Worm (Caenorhabditis elegans) whole organism, midembryonic: ENCODE data around the gene Y50D4A.1.

ENCODE experiments used
- T22C8.4 ChIP-seq: fragments of 200-800 bp; sonication (Bioruptor generic); IDR thresholded peaks from 2 replicates; pipeline ENCODE4 v1.3.6; 2022; ENCODE audit warnings: missing genetic modification characterization, missing compliant biosample characterization
- cog-1 ChIP-seq: sonication (generic microtip); optimal IDR thresholded peaks from 2 replicates; lab custom pipeline; 2016; ENCODE audit warnings: missing genetic modification characterization, missing compliant biosample characterization
- flt-1 ChIP-seq: fragments of 200-800 bp; sonication (Bioruptor generic); IDR thresholded peaks from 2 replicates; pipeline ENCODE4 v1.3.6; 2022; ENCODE audit warnings: missing genetic modification characterization, missing compliant biosample characterization
- klf-2 ChIP-seq: fragments of 200-800 bp; sonication (Bioruptor generic); conservative IDR thresholded peaks from 2 replicates; pipeline ENCODE4 v1.3.6; 2022; ENCODE audit warnings: missing genetic modification reagents, missing genetic modification characterization, missing compliant biosample characterization
- med-1 ChIP-seq: sonication (generic microtip); optimal IDR thresholded peaks from 2 replicates; lab custom pipeline; 2017; ENCODE audit warnings: missing genetic modification characterization, mild to moderate bottlenecking, missing compliant biosample characterization, antibody characterized with exemption, missing genetic modification reagents; ENCODE audit not compliant: insufficient read depth
- ref-1 ChIP-seq: fragments of 200-800 bp; sonication (Bioruptor generic); conservative IDR thresholded peaks from 2 replicates; pipeline ENCODE4 v1.3.6; 2022; ENCODE audit warnings: missing genetic modification reagents, missing genetic modification characterization, missing compliant biosample characterization
- tab-1 ChIP-seq: fragments of 200-800 bp; sonication (Bioruptor generic); IDR thresholded peaks from 2 replicates; pipeline ENCODE4 v1.3.6; 2022; ENCODE audit warnings: missing genetic modification characterization, missing compliant biosample characterization
- ztf-23 ChIP-seq: fragments of 200-800 bp; sonication (Bioruptor generic); IDR thresholded peaks from 2 replicates; pipeline ENCODE4 v1.3.6; 2022; ENCODE audit warnings: missing genetic modification reagents, missing genetic modification characterization, missing compliant biosample characterization
- ztf-29 ChIP-seq: fragments of 200-800 bp; sonication (Bioruptor generic); IDR thresholded peaks from 2 replicates; pipeline ENCODE4 v1.3.6; 2022; ENCODE audit warnings: missing genetic modification reagents, missing genetic modification characterization, missing compliant biosample characterization

DNA sequence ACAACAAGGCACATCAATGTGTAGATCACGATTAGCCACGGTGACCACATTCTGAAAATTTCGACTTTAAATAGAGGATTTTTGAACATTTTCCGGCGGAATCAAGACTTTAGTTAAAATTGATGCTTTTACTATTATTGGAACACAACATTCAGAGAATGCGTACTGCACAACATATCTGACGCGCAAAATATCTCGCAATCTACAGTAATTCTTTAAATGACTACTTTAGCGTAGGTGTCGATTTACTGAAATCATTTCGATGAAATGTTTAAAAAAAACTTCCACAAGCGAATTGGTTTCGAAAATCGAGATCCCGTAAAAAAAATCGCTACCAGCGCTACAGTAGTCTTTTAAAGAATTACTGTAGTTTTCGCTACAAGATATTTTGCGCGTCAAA lies 12.8 kb downstream of the Y50D4A.1 start, which contains the start of gene Y50D4A.10:
- TF ChIP-seq cog-1 (tag; lab: Kevin White, UChicago): no peak
- TF ChIP-seq flt-1 (GFP tag; lab: Robert Waterston, UW): no peak
- no peak for TF ChIP-seq T22C8.4
- no peak for TF ChIP-seq ref-1 (GFP tag; lab: Robert Waterston, UW)
- TF ChIP-seq ztf-23 (GFP tag; lab: Robert Waterston, UW): no peak
- no peak for TF ChIP-seq klf-2 (GFP tag; lab: Robert Waterston, UW)
- TF ChIP-seq tab-1 (GFP tag; lab: Robert Waterston, UW): no peak
- no peak for TF ChIP-seq med-1 (GFP tag; lab: Kevin White, UChicago)
- no peak for TF ChIP-seq ztf-29 (GFP tag; lab: Robert Waterston, UW)
